Worm (Caenorhabditis elegans): ENCODE data around the gene F14D7.2.

DNA sequence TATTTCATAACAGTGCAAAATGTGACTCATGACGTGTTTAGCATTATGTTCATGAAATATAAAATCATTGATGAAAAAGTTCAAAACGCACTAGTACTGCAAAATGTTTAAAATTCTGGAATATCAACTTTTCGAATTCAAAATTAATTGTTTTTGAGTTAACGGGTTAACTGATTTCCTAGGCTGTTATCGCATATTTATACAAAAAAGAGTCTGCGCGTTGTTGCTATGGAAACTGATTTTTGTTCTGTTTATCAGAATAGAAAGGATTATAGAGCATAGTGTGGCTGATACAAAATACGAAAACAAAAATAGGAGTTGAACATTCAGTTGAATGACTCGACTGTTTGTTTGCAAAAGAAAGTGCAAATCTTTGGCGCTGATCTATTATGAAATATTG is 24.1 kb upstream of the F14D7.2 start:
- TF ChIP-seq lin-15B (tag; optimal IDR thresholded peaks at IDR 0.05) (no peak), unc-62 (GFP tag; optimal IDR thresholded peaks at IDR 0.05 in 1 of 2) (no peak), unc-62 (tag; optimal IDR thresholded peaks at IDR 0.05) (no peak)
